Worm (Caenorhabditis elegans): ENCODE results near the gene dnj-18.

The dnj-18 gene

ce11 chrIII:4689595-4689994 is 8.3 kb upstream of the dnj-18 start (continued):
- peak; percentile 56 for TF ChIP-seq zfp-2 (tag; optimal IDR thresholded peaks at IDR 0.05)
- TF ChIP-seq lin-29 (GFP tag; IDR thresholded peaks at IDR 0.05): 0 out of 2 replicates have a peak, but pooled peaks have one; percentile 14
- no peak; the same call in 1 of the 2 replicates for TF ChIP-seq Y75B8A.6 (GFP tag; IDR thresholded peaks at IDR 0.05)
- peak; percentile 81 for TF ChIP-seq snpc-1.2 (GFP tag; IDR thresholded peaks at IDR 0.05)
- no peak for TF ChIP-seq ceh-82 (tag; optimal IDR thresholded peaks at IDR 0.05)
- peak; percentile 76 for TF ChIP-seq hlh-11 (tag; optimal IDR thresholded peaks at IDR 0.05)
- TF ChIP-seq ceh-62 (tag; optimal IDR thresholded peaks at IDR 0.05): no peak
- TF ChIP-seq ceh-28 (tag; optimal IDR thresholded peaks at IDR 0.05): no peak
- TF ChIP-seq F49E8.2 (tag; optimal IDR thresholded peaks at IDR 0.05; ENCODE audit: borderline replicate concordance): peak; percentile 75
- peak; percentile 18 for TF ChIP-seq nhr-77 (tag; optimal IDR thresholded peaks at IDR 0.05)
- peak; percentile 77 for TF ChIP-seq nhr-48 (tag; optimal IDR thresholded peaks at IDR 0.05)
- TF ChIP-seq attf-4 (tag; optimal IDR thresholded peaks at IDR 0.05): no peak
- 0 out of 2 replicates have a peak, but pooled peaks have one; percentile 66 for TF ChIP-seq mxl-2 (GFP tag; conservative IDR thresholded peaks at IDR 0.05)
- no peak for TF ChIP-seq skn-1 (tag; optimal IDR thresholded peaks at IDR 0.05)
- 0 out of 2 replicates have a peak, but pooled peaks have one; percentile 59 for TF ChIP-seq daf-8 (GFP tag; IDR thresholded peaks at IDR 0.05)
- TF ChIP-seq saeg-2 (GFP tag; IDR thresholded peaks at IDR 0.05): 0 out of 2 replicates have a peak, but pooled peaks have one; percentile 34

- TF ChIP-seq hlh-30 (tag; optimal IDR thresholded peaks at IDR 0.05; ENCODE audit: insufficient read depth) (peak; percentile 63), zip-2 (tag; optimal IDR thresholded peaks at IDR 0.05) (no peak), mdl-1 (tag; optimal IDR thresholded peaks at IDR 0.05) (peak in 1 of 2 experiments; percentile 55), mep-1 (tag; optimal IDR thresholded peaks at IDR 0.05) (peak; percentile 83), skn-1 (tag; optimal IDR thresholded peaks at IDR 0.05) (no peak), ceh-20 (GFP tag; IDR thresholded peaks at IDR 0.05) (no peak), hmg-1.1 (GFP tag; IDR thresholded peaks at IDR 0.05) (peak; percentile 58), mxl-3 (GFP tag; optimal IDR thresholded peaks at IDR 0.05) (peak; percentile 62), lin-15B (tag; optimal IDR thresholded peaks at IDR 0.05) (no peak), nhr-102 (tag; optimal IDR thresholded peaks at IDR 0.05) (peak; percentile 21), mes-2 (tag; optimal IDR thresholded peaks at IDR 0.05; ENCODE audit: poor library complexity, severe bottlenecking) (peak; percentile 78), mdt-29 (GFP tag; IDR thresholded peaks at IDR 0.05) (no peak), T20F7.1 (GFP tag; optimal IDR thresholded peaks at IDR 0.05) (peak; percentile 70), madf-5 (GFP tag; IDR thresholded peaks at IDR 0.05) (no peak), duxl-1 (tag; optimal IDR thresholded peaks at IDR 0.05; ENCODE audit: poor library complexity) (no peak), php-3 (GFP tag; IDR thresholded peaks at IDR 0.05) (no peak), lin-38 (GFP tag; IDR thresholded peaks at IDR 0.05) (peak; percentile 77), nhr-77 (tag; optimal IDR thresholded peaks at IDR 0.05) (peak; percentile 68), pha-4 (GFP tag; IDR thresholded peaks at IDR 0.05) (no peak), pha-4 (tag; optimal IDR thresholded peaks at IDR 0.05) (peak; percentile 74), daf-16 (GFP tag; optimal IDR thresholded peaks at IDR 0.05) (peak in 1 of 2 experiments; percentile 55), daf-16 (tag; optimal IDR thresholded peaks at IDR 0.05) (peak; percentile 94), nhr-48 (tag; optimal IDR thresholded peaks at IDR 0.05) (peak; percentile 33), lim-7 (GFP tag; IDR thresholded peaks at IDR 0.05) (no peak), lsy-2 (tag; optimal IDR thresholded peaks at IDR 0.05) (peak in 1 of 2 experiments; percentile 87), aha-1 (tag) (peak; percentile 70), lin-1 (GFP tag; IDR thresholded peaks at IDR 0.05) (0 out of 2 replicates have a peak, but pooled peaks have one; percentile 23), T26A8.4 (GFP tag; IDR thresholded peaks at IDR 0.05) (no peak), dmd-6 (GFP tag; IDR thresholded peaks at IDR 0.05) (peak; percentile 76), hlh-11 (tag; optimal IDR thresholded peaks at IDR 0.05) (peak; percentile 80), dve-1 (tag; optimal IDR thresholded peaks at IDR 0.05; ENCODE audit: insufficient read depth) (peak; percentile 90), nhr-28 (tag; optimal IDR thresholded peaks at IDR 0.05) (peak; percentile 76), dpl-1 (GFP tag; optimal IDR thresholded peaks at IDR 0.05) (peak; percentile 80), rbr-2 (tag; optimal IDR thresholded peaks at IDR 0.05) (peak; percentile 67), ztf-7 (tag; optimal IDR thresholded peaks at IDR 0.05) (peak; percentile 28), lin-13 (GFP tag; optimal IDR thresholded peaks at IDR 0.05) (peak; percentile 19), hif-1 (tag; optimal IDR thresholded peaks at IDR 0.05) (peak; percentile 87 to 99)
Measured at ce11 chrIII:4693281-4693680, 4.6 kb upstream of the dnj-18 start, which contains the start of gene nifk-1. Gene nifk-1 (minus strand): TSS chrIII:4693307.
